Fruit fly (Drosophila melanogaster) whole organism, embryonic: Measurements from ENCODE around the gene CG42823.

ENCODE experiments used
- CG10147 ChIP-seq: fragments of 200-800 bp; sonication (Bioruptor generic); optimal IDR thresholded peaks from 2 replicates; lab custom pipeline; 2019; ENCODE audit warnings: missing biosample characterization, mild to moderate bottlenecking, missing genetic modification characterization, moderate library complexity
- CG10267 ChIP-seq: fragments of 200-800 bp; sonication (Bioruptor generic); optimal IDR thresholded peaks from 2 replicates; lab custom pipeline; 2018; ENCODE audit warnings: missing biosample characterization, mild to moderate bottlenecking, missing genetic modification characterization, moderate library complexity
- CG13296 ChIP-seq: fragments of 200-800 bp; sonication (Bioruptor generic); optimal IDR thresholded peaks from 3 replicates; lab custom pipeline; 2018; ENCODE audit warnings: missing biosample characterization, mild to moderate bottlenecking, missing genetic modification characterization
- CG15514 ChIP-seq: fragments of 200-800 bp; sonication (Bioruptor generic); optimal IDR thresholded peaks from 3 replicates; lab custom pipeline; 2017; ENCODE audit warnings: missing biosample characterization, missing genetic modification characterization, mild to moderate bottlenecking, moderate library complexity, missing genetic modification reagents
- CG16815 ChIP-seq: fragments of 200-800 bp; sonication (Bioruptor generic); optimal IDR thresholded peaks from 3 replicates; lab custom pipeline; 2017; ENCODE audit warnings: missing biosample characterization, mild to moderate bottlenecking, missing genetic modification characterization
- CG17361 ChIP-seq: fragments of 200-800 bp; sonication (Bioruptor generic); IDR thresholded peaks from 3 replicates; pipeline ENCODE4 v1.3.6; 2022; ENCODE audit warnings: missing biosample characterization, missing genetic modification characterization
- CG17912 ChIP-seq: fragments of 200-800 bp; sonication (Bioruptor generic); optimal IDR thresholded peaks from 2 replicates; lab custom pipeline; 2018; ENCODE audit warnings: missing biosample characterization, mild to moderate bottlenecking, missing genetic modification characterization
- CG18599 ChIP-seq: fragments of 200-800 bp; sonication (Bioruptor generic); optimal IDR thresholded peaks from 3 replicates; lab custom pipeline; 2017; ENCODE audit warnings: missing biosample characterization, missing genetic modification characterization, mild to moderate bottlenecking, moderate library complexity, missing genetic modification reagents
- CG3838 ChIP-seq: fragments of 200-800 bp; sonication (Bioruptor generic); optimal IDR thresholded peaks from 3 replicates; lab custom pipeline; 2016; ENCODE audit warnings: missing biosample characterization, missing genetic modification characterization
- CG3847 ChIP-seq: fragments of 200-800 bp; sonication (Bioruptor generic); IDR thresholded peaks from 2 replicates; pipeline ENCODE4 v1.3.6; 2022; ENCODE audit warnings: missing biosample characterization, missing genetic modification characterization
- CG4424 ChIP-seq: fragments of 200-800 bp; sonication (Bioruptor generic); optimal IDR thresholded peaks from 3 replicates; lab custom pipeline; 2016; ENCODE audit warnings: missing biosample characterization, missing genetic modification characterization
- CG5245 ChIP-seq: fragments of 200-800 bp; sonication (Bioruptor generic); optimal IDR thresholded peaks from 3 replicates; lab custom pipeline; 2016; ENCODE audit warnings: missing biosample characterization, missing genetic modification characterization
- CG7556 ChIP-seq: fragments of 200-800 bp; sonication (Bioruptor generic); optimal IDR thresholded peaks from 2 replicates; lab custom pipeline; 2017; ENCODE audit warnings: missing biosample characterization, mild to moderate bottlenecking, missing genetic modification characterization
- CG7928 ChIP-seq: fragments of 200-800 bp; sonication (Bioruptor generic); optimal IDR thresholded peaks from 2 replicates; lab custom pipeline; 2017; ENCODE audit warnings: missing biosample characterization, mild to moderate bottlenecking, missing genetic modification characterization
- CG7963 ChIP-seq: fragments of 200-800 bp; sonication (Bioruptor generic); IDR thresholded peaks from 3 replicates; pipeline ENCODE4 v1.3.6; 2022; ENCODE audit warnings: missing biosample characterization, missing genetic modification characterization; ENCODE audit not compliant: partially characterized antibody
- CG8281 ChIP-seq: fragments of 200-800 bp; sonication (Bioruptor generic); optimal IDR thresholded peaks from 2 replicates; lab custom pipeline; 2018; ENCODE audit warnings: missing biosample characterization, mild to moderate bottlenecking, missing genetic modification characterization, moderate library complexity
- CG8359 ChIP-seq: fragments of 200-800 bp; sonication (Bioruptor generic); optimal IDR thresholded peaks from 2 replicates; lab custom pipeline; 2017; ENCODE audit warnings: missing biosample characterization, mild to moderate bottlenecking, missing genetic modification characterization, borderline replicate concordance
- CG8924 ChIP-seq: fragments of 200-800 bp; optimal IDR thresholded peaks from 3 replicates; lab custom pipeline; 2019; ENCODE audit warnings: missing biosample characterization, mild to moderate bottlenecking, missing genetic modification characterization, moderate library complexity
- CG9932 ChIP-seq: fragments of 200-800 bp; sonication (Bioruptor generic); IDR thresholded peaks from 2 replicates; pipeline ENCODE4 v1.3.6; 2022; ENCODE audit warnings: missing biosample characterization, missing genetic modification characterization
- HHEX ChIP-seq: fragments of 200-800 bp; sonication (Bioruptor generic); optimal IDR thresholded peaks from 3 replicates; lab custom pipeline; 2017; ENCODE audit warnings: missing biosample characterization, mild to moderate bottlenecking, missing genetic modification characterization, missing genetic modification reagents
- HLHmδ ChIP-seq: fragments of 200-800 bp; sonication (Bioruptor generic); optimal IDR thresholded peaks from 2 replicates; lab custom pipeline; 2018; ENCODE audit warnings: missing biosample characterization, mild to moderate bottlenecking, missing genetic modification characterization, moderate library complexity
- Hr3 ChIP-seq: fragments of 200-800 bp; sonication (Bioruptor generic); optimal IDR thresholded peaks from 3 replicates; lab custom pipeline; 2016; ENCODE audit warnings: missing biosample characterization, missing genetic modification characterization
- Hr39 ChIP-seq: fragments of >200 bp; optimal IDR thresholded peaks from 2 replicates; lab custom pipeline; 2017
- Hr51 ChIP-seq, 2 experiments: fragments of 200-800 bp; sonication (Bioruptor generic); optimal IDR thresholded peaks; 2 replicates in 1 of 2; 3 replicates in 1 of 2; lab custom pipeline; 2016 to 2018; ENCODE audit warnings: missing biosample characterization in 2 of 2, missing genetic modification characterization in 2 of 2, mild to moderate bottlenecking in 1 of 2, moderate library complexity in 1 of 2
- Hsf ChIP-seq: fragments of 200-800 bp; sonication (Bioruptor generic); optimal IDR thresholded peaks from 3 replicates; lab custom pipeline; 2016; ENCODE audit warnings: missing biosample characterization, missing genetic modification characterization
- MESR4 ChIP-seq: fragments of 200-800 bp; sonication (Bioruptor generic); optimal IDR thresholded peaks from 2 replicates; lab custom pipeline; 2018; ENCODE audit warnings: missing biosample characterization, mild to moderate bottlenecking, missing genetic modification characterization, moderate library complexity
- Mes4 ChIP-seq: fragments of 200-800 bp; sonication (Bioruptor generic); optimal IDR thresholded peaks from 2 replicates; lab custom pipeline; 2016; ENCODE audit warnings: missing biosample characterization, missing genetic modification characterization
- Neu2 ChIP-seq: fragments of 200-800 bp; sonication (Bioruptor generic); optimal IDR thresholded peaks from 3 replicates; lab custom pipeline; 2016; ENCODE audit warnings: missing biosample characterization, missing genetic modification characterization, borderline replicate concordance
- Nf-YC ChIP-seq: fragments of 200-800 bp; optimal IDR thresholded peaks from 3 replicates; lab custom pipeline; 2019; ENCODE audit warnings: missing biosample characterization, mild to moderate bottlenecking, missing genetic modification characterization, moderate library complexity
- Poxn ChIP-seq: fragments of 200-800 bp; sonication (Bioruptor generic); IDR thresholded peaks from 2 replicates; pipeline ENCODE4 v1.3.6; 2022; ENCODE audit warnings: missing biosample characterization, missing genetic modification characterization
- ab ChIP-seq: fragments of 200-800 bp; sonication (Bioruptor generic); optimal IDR thresholded peaks from 2 replicates; lab custom pipeline; 2016; ENCODE audit warnings: missing biosample characterization, missing genetic modification characterization
- abd-A ChIP-seq: fragments of 200-800 bp; sonication (Bioruptor generic); optimal IDR thresholded peaks from 3 replicates; lab custom pipeline; 2019; ENCODE audit warnings: missing biosample characterization, mild to moderate bottlenecking, missing genetic modification characterization, moderate library complexity
- bab2 ChIP-seq: fragments of 200-800 bp; sonication (Bioruptor generic); optimal IDR thresholded peaks from 2 replicates; lab custom pipeline; 2016; ENCODE audit warnings: missing biosample characterization, missing genetic modification characterization
- br ChIP-seq: fragments of >200 bp; optimal IDR thresholded peaks from 2 replicates; lab custom pipeline; 2017
- caup ChIP-seq: fragments of 200-800 bp; sonication (Bioruptor generic); optimal IDR thresholded peaks from 3 replicates; lab custom pipeline; 2017; ENCODE audit warnings: missing biosample characterization, mild to moderate bottlenecking, missing genetic modification characterization, moderate library complexity; ENCODE audit not compliant: severe bottlenecking
- dan ChIP-seq: fragments of 200-800 bp; sonication (Bioruptor generic); IDR thresholded peaks from 2 replicates; pipeline ENCODE4 v1.3.6; 2022; ENCODE audit warnings: missing biosample characterization, missing genetic modification characterization
- eve ChIP-seq, 2 experiments: fragments of >200 bp; optimal IDR thresholded peaks; 2 replicates each; lab custom pipeline; 2017; ENCODE audit warnings: missing biosample characterization in 2 of 2, missing genetic modification characterization in 2 of 2
- fd3F ChIP-seq: fragments of 200-800 bp; sonication (Bioruptor generic); optimal IDR thresholded peaks from 2 replicates; lab custom pipeline; 2018; ENCODE audit warnings: missing biosample characterization, mild to moderate bottlenecking, missing genetic modification characterization, moderate library complexity
- h ChIP-seq: fragments of >200 bp; optimal IDR thresholded peaks from 2 replicates; lab custom pipeline; 2017
- knrl ChIP-seq: fragments of 200-800 bp; sonication (Bioruptor generic); IDR thresholded peaks from 3 replicates; pipeline ENCODE4 v1.3.6; 2022; ENCODE audit warnings: missing biosample characterization, missing genetic modification characterization; ENCODE audit not compliant: partially characterized antibody
- maf-S ChIP-seq: fragments of 200-800 bp; sonication (Bioruptor generic); optimal IDR thresholded peaks from 2 replicates; lab custom pipeline; 2016; ENCODE audit warnings: missing biosample characterization, missing genetic modification characterization
- nom ChIP-seq: fragments of 200-800 bp; sonication (Bioruptor generic); optimal IDR thresholded peaks from 2 replicates; lab custom pipeline; 2017; ENCODE audit warnings: missing biosample characterization, missing genetic modification characterization, mild to moderate bottlenecking, moderate library complexity, missing genetic modification reagents
- odd ChIP-seq: fragments of 200-800 bp; sonication (Bioruptor generic); optimal IDR thresholded peaks from 2 replicates; lab custom pipeline; 2017; ENCODE audit warnings: missing biosample characterization, mild to moderate bottlenecking, missing genetic modification characterization
- pita ChIP-seq: fragments of 200-800 bp; sonication (Bioruptor generic); optimal IDR thresholded peaks from 2 replicates; lab custom pipeline; 2017; ENCODE audit warnings: missing biosample characterization, mild to moderate bottlenecking, missing genetic modification characterization
- pnt ChIP-seq: fragments of 200-800 bp; sonication (Bioruptor generic); optimal IDR thresholded peaks from 3 replicates; lab custom pipeline; 2016; ENCODE audit warnings: missing biosample characterization, missing genetic modification characterization
- row ChIP-seq: fragments of 200-800 bp; sonication (Bioruptor generic); IDR thresholded peaks from 3 replicates; pipeline ENCODE4 v1.3.6; 2022; ENCODE audit warnings: missing biosample characterization, missing genetic modification characterization
- seq ChIP-seq: fragments of 200-800 bp; sonication (Bioruptor generic); IDR thresholded peaks from 2 replicates; pipeline ENCODE4 v1.3.6; 2022; ENCODE audit warnings: missing biosample characterization, missing genetic modification characterization
- sna ChIP-seq: fragments of 200-800 bp; sonication (Bioruptor generic); IDR thresholded peaks from 2 replicates; pipeline ENCODE4 v1.3.6; 2022; ENCODE audit warnings: missing biosample characterization, missing genetic modification characterization; ENCODE audit not compliant: partially characterized antibody
- so ChIP-seq: fragments of 200-800 bp; sonication (Bioruptor generic); IDR thresholded peaks from 3 replicates; pipeline ENCODE4 v1.3.6; 2022; ENCODE audit warnings: missing biosample characterization, missing genetic modification characterization
- toy ChIP-seq: fragments of 200-800 bp; sonication (Bioruptor generic); IDR thresholded peaks from 2 replicates; pipeline ENCODE4 v1.3.6; 2022; ENCODE audit warnings: missing biosample characterization, missing genetic modification characterization
- unpg ChIP-seq: fragments of 200-800 bp; sonication (Bioruptor generic); optimal IDR thresholded peaks from 3 replicates; lab custom pipeline; 2018; ENCODE audit warnings: missing biosample characterization, mild to moderate bottlenecking, missing genetic modification characterization, moderate library complexity

CG42823 gene

DNA sequence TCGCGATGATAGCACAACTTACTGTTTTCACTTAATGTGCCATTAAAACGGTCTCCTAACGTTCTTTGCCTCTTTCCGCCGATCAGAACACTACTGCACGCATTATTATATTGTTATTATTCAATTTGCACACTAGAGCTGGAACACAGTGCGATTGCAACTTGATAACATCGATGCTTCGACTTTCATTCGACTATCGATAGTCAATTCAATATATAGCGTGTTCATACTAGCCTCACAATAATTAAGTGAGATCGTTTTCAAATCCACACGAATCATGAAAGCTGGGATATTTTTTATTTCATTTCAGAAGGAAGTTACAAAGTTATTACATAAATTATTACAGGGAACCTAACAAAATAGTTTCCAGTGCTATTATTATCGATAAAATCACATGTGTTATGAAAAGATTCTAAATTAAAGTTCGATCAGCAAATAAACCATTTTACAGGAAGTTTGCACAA, 3.6 kb downstream of the CG42823 start (continued):
- no peak for TF ChIP-seq CG10147 (GFP tag; lab: Kevin White, UChicago)
- no peak for TF ChIP-seq pnt
- TF ChIP-seq sna (GFP tag; lab: Robert Waterston, UW): peak; percentile 63; the same call in 1 of the 2 replicates
- no peak for TF ChIP-seq Hr39
- no peak for TF ChIP-seq dan
- TF ChIP-seq CG15514 (GFP tag; lab: Kevin White, UChicago): peak; percentile 37
- TF ChIP-seq row (GFP tag; lab: Robert Waterston, UW): peak; percentile 82
- no peak for TF ChIP-seq seq (GFP tag; lab: Robert Waterston, UW)
- TF ChIP-seq br: no peak
- TF ChIP-seq fd3F: peak; percentile 53
- TF ChIP-seq bab2: peak; percentile 37
- TF ChIP-seq CG10267 (tag; lab: Kevin White, UChicago): peak; percentile 16
- peak; percentile 11 for TF ChIP-seq ab (GFP tag; lab: Kevin White, UChicago)
- TF ChIP-seq knrl (GFP tag; lab: Robert Waterston, UW): peak; percentile 86
- peak; percentile 82 for TF ChIP-seq Hsf (GFP tag; lab: Kevin White, UChicago)
- TF ChIP-seq CG17912 (GFP tag; lab: Kevin White, UChicago): no peak
- TF ChIP-seq toy (GFP tag; lab: Robert Waterston, UW): no peak
- no peak for TF ChIP-seq Poxn (GFP tag; lab: Robert Waterston, UW)
- peak; percentile 53 for TF ChIP-seq Hr3 (GFP tag; lab: Kevin White, UChicago)
- peak; percentile 27 for TF ChIP-seq Mes4 (GFP tag; lab: Kevin White, UChicago)
- no peak for TF ChIP-seq pita (GFP tag; lab: Kevin White, UChicago)
- TF ChIP-seq HHEX (GFP tag; lab: Kevin White, UChicago): no peak
- TF ChIP-seq CG5245 (GFP tag; lab: Kevin White, UChicago): no peak
- peak; percentile 59 for TF ChIP-seq CG18599
- no peak for TF ChIP-seq CG7928 (GFP tag; lab: Kevin White, UChicago)
- peak; percentile 78 for TF ChIP-seq CG9932
- TF ChIP-seq Neu2 (GFP tag; lab: Kevin White, UChicago): no peak
- no peak for TF ChIP-seq CG4424 (GFP tag; lab: Kevin White, UChicago)
- TF ChIP-seq Nf-YC (tag; lab: Kevin White, UChicago): peak; percentile 50
- TF ChIP-seq CG16815 (GFP tag; lab: Kevin White, UChicago): no peak
- TF ChIP-seq MESR4 (GFP tag; lab: Kevin White, UChicago): peak; percentile 56
- TF ChIP-seq so (GFP tag; lab: Robert Waterston, UW): peak; percentile 51; the same call in 2 of the 3 replicates
- TF ChIP-seq unpg (GFP tag; lab: Kevin White, UChicago): peak; percentile 49
- no peak for TF ChIP-seq nom (GFP tag; lab: Kevin White, UChicago)
- no peak for TF ChIP-seq CG3838 (GFP tag; lab: Kevin White, UChicago)
- peak; percentile 73; the same call in 2 of the 3 replicates for TF ChIP-seq CG7963
- peak; percentile 54 for TF ChIP-seq abd-A (tag; lab: Kevin White, UChicago)
- TF ChIP-seq CG8281 (tag; lab: Kevin White, UChicago): no peak
- peak; percentile 40 for TF ChIP-seq CG3847 (GFP tag; lab: Robert Waterston, UW)
- TF ChIP-seq CG13296 (GFP tag; lab: Kevin White, UChicago): peak; percentile 14
- TF ChIP-seq CG8359: no peak
- TF ChIP-seq odd: peak; percentile 33
- peak; percentile 11 for TF ChIP-seq caup (GFP tag; lab: Kevin White, UChicago)
- peak; percentile 56 for TF ChIP-seq maf-S (GFP tag; lab: Kevin White, UChicago)
- TF ChIP-seq eve (GFP tag; optimal IDR thresholded peaks at IDR 0.05; lab: Kevin White, UChicago): no peak
- TF ChIP-seq h (lab: Kevin White, UChicago): no peak
- TF ChIP-seq CG7556 (GFP tag; lab: Kevin White, UChicago): peak; percentile 13
- TF ChIP-seq CG17361: 0 out of 3 replicates have a peak, but pooled peaks have one; percentile 16
- no peak for TF ChIP-seq HLHmδ (GFP tag; lab: Kevin White, UChicago)
- TF ChIP-seq Hr51 (GFP tag; optimal IDR thresholded peaks at IDR 0.05; lab: Kevin White, UChicago): peak in 1 of 2 experiments; percentile 69
- peak; percentile 66 for TF ChIP-seq CG8924 (tag; lab: Kevin White, UChicago)
